Fruit fly (Drosophila melanogaster) whole organism, embryonic: ENCODE measurements around the gene CG4218.
A peak's percentile ranks its signal among the peaks of the same experiment; 100 is the strongest.

ENCODE experiments used
- Atf3 ChIP-seq: fragments of 200-800 bp; sonication (Bioruptor generic); optimal IDR thresholded peaks from 3 replicates; lab custom pipeline; 2016; ENCODE audit warnings: missing biosample characterization, missing genetic modification characterization
- Bdp1 ChIP-seq: fragments of 200-800 bp; sonication (Bioruptor generic); optimal IDR thresholded peaks from 3 replicates; lab custom pipeline; 2016; ENCODE audit warnings: missing biosample characterization, missing genetic modification characterization
- Blimp-1 ChIP-seq: fragments of 200-800 bp; sonication (Bioruptor generic); optimal IDR thresholded peaks from 3 replicates; lab custom pipeline; 2018; ENCODE audit warnings: missing biosample characterization, missing genetic modification characterization, mild to moderate bottlenecking, moderate library complexity, missing genetic modification reagents
- CG12104 ChIP-seq: fragments of 200-800 bp; sonication (Bioruptor generic); optimal IDR thresholded peaks from 3 replicates; lab custom pipeline; 2016; ENCODE audit warnings: missing biosample characterization, missing genetic modification characterization
- CG14667 ChIP-seq: fragments of 200-800 bp; sonication (Bioruptor generic); IDR thresholded peaks from 2 replicates; pipeline ENCODE4 v1.3.6; 2022; ENCODE audit warnings: missing biosample characterization, missing genetic modification characterization
- CG1603 ChIP-seq: fragments of 200-800 bp; sonication (Bioruptor generic); optimal IDR thresholded peaks from 2 replicates; lab custom pipeline; 2019; ENCODE audit warnings: missing biosample characterization, mild to moderate bottlenecking, missing genetic modification characterization, moderate library complexity
- CG18262 ChIP-seq: fragments of 200-800 bp; optimal IDR thresholded peaks from 3 replicates; lab custom pipeline; 2019; ENCODE audit warnings: missing biosample characterization, mild to moderate bottlenecking, missing genetic modification characterization, moderate library complexity
- CG18599 ChIP-seq: fragments of 200-800 bp; sonication (Bioruptor generic); optimal IDR thresholded peaks from 3 replicates; lab custom pipeline; 2017; ENCODE audit warnings: missing biosample characterization, missing genetic modification characterization, mild to moderate bottlenecking, moderate library complexity, missing genetic modification reagents
- CG18619 ChIP-seq: fragments of 200-800 bp; sonication (Bioruptor generic); optimal IDR thresholded peaks from 3 replicates; lab custom pipeline; 2017; ENCODE audit warnings: missing biosample characterization, mild to moderate bottlenecking, missing genetic modification characterization
- CG31224 ChIP-seq: fragments of 200-800 bp; sonication (Bioruptor generic); IDR thresholded peaks from 2 replicates; pipeline ENCODE4 v1.3.6; 2022; ENCODE audit warnings: missing biosample characterization, missing genetic modification characterization
- CG31388 ChIP-seq: fragments of 200-800 bp; sonication (Bioruptor generic); optimal IDR thresholded peaks from 2 replicates; lab custom pipeline; 2016; ENCODE audit warnings: missing biosample characterization, missing genetic modification characterization
- CG3163 ChIP-seq: fragments of 200-800 bp; sonication (Bioruptor generic); optimal IDR thresholded peaks from 3 replicates; lab custom pipeline; 2016; ENCODE audit warnings: missing biosample characterization, missing genetic modification characterization
- CG3726 ChIP-seq: fragments of 200-800 bp; sonication (Bioruptor generic); IDR thresholded peaks from 3 replicates; pipeline ENCODE4, ENCODE4 v1.3.6; 2022; ENCODE audit warnings: missing biosample characterization, missing genetic modification characterization
- CG4854 ChIP-seq: fragments of 200-800 bp; sonication (Bioruptor generic); optimal IDR thresholded peaks from 2 replicates; lab custom pipeline; 2016; ENCODE audit warnings: missing biosample characterization, missing genetic modification characterization, inconsistent platforms
- CG5180 ChIP-seq: fragments of 200-800 bp; sonication (Bioruptor generic); optimal IDR thresholded peaks from 3 replicates; lab custom pipeline; 2017; ENCODE audit warnings: missing biosample characterization, missing genetic modification characterization, mild to moderate bottlenecking, moderate library complexity, missing genetic modification reagents
- CG6813 ChIP-seq: fragments of 200-800 bp; sonication (Bioruptor generic); optimal IDR thresholded peaks from 2 replicates; lab custom pipeline; 2017; ENCODE audit warnings: missing biosample characterization, missing genetic modification characterization, mild to moderate bottlenecking, moderate library complexity, missing genetic modification reagents
- CG6854 ChIP-seq: fragments of 200-800 bp; sonication (Bioruptor generic); optimal IDR thresholded peaks from 3 replicates; lab custom pipeline; 2017; ENCODE audit warnings: missing biosample characterization, mild to moderate bottlenecking, missing genetic modification characterization
- CG7839 ChIP-seq: fragments of 200-800 bp; sonication (Bioruptor generic); optimal IDR thresholded peaks from 3 replicates; lab custom pipeline; 2018; ENCODE audit warnings: missing biosample characterization, mild to moderate bottlenecking, missing genetic modification characterization, moderate library complexity
- CG7987 ChIP-seq: fragments of 200-800 bp; sonication (Bioruptor generic); optimal IDR thresholded peaks from 2 replicates; lab custom pipeline; 2018; ENCODE audit warnings: missing biosample characterization, mild to moderate bottlenecking, missing genetic modification characterization, moderate library complexity
- CG8388 ChIP-seq: fragments of 200-800 bp; sonication (Bioruptor generic); optimal IDR thresholded peaks from 2 replicates; lab custom pipeline; 2019; ENCODE audit warnings: missing biosample characterization, mild to moderate bottlenecking, missing genetic modification characterization, moderate library complexity
- CG9215 ChIP-seq: fragments of 200-800 bp; sonication (Bioruptor generic); IDR thresholded peaks from 2 replicates; pipeline ENCODE4 v1.3.6; 2022; ENCODE audit warnings: missing biosample characterization, missing genetic modification characterization
- CG9817 ChIP-seq: fragments of 200-800 bp; sonication (Bioruptor generic); optimal IDR thresholded peaks from 2 replicates; lab custom pipeline; 2018; ENCODE audit warnings: missing biosample characterization, mild to moderate bottlenecking, missing genetic modification characterization, moderate library complexity
- Camta ChIP-seq: fragments of 200-800 bp; sonication (Bioruptor generic); optimal IDR thresholded peaks from 2 replicates; lab custom pipeline; 2016; ENCODE audit warnings: missing biosample characterization, missing genetic modification characterization
- Dbx ChIP-seq: fragments of 200-800 bp; sonication (Bioruptor generic); IDR thresholded peaks from 3 replicates; pipeline ENCODE4 v1.3.6; 2022; ENCODE audit warnings: missing biosample characterization, missing genetic modification characterization
- Dip3 ChIP-seq: fragments of 200-800 bp; sonication (Bioruptor generic); optimal IDR thresholded peaks from 3 replicates; lab custom pipeline; 2016; ENCODE audit warnings: missing biosample characterization, missing genetic modification characterization
- Doc2 ChIP-seq: fragments of 200-800 bp; sonication (Bioruptor generic); IDR thresholded peaks from 2 replicates; pipeline ENCODE4 v1.3.6; 2022; ENCODE audit warnings: missing biosample characterization, missing genetic modification characterization
- Eip74EF ChIP-seq, 2 experiments: fragments of 200-800 bp in 1 of 2; fragments of >200 bp in 1 of 2; sonication (Bioruptor generic) in 1 of 2; optimal IDR thresholded peaks; 2 replicates each; lab custom pipeline; 2017 to 2019; ENCODE audit warnings: missing biosample characterization in 2 of 2, missing genetic modification characterization in 2 of 2, mild to moderate bottlenecking in 1 of 2, moderate library complexity in 1 of 2
- Ets65A ChIP-seq: fragments of 200-800 bp; sonication (Bioruptor generic); peaks from one replicate; lab custom pipeline; 2016; ENCODE audit warnings: missing biosample characterization, missing genetic modification characterization
- MTF-1 ChIP-seq: fragments of 200-800 bp; sonication (Bioruptor generic); optimal IDR thresholded peaks from 2 replicates; lab custom pipeline; 2018; ENCODE audit warnings: missing biosample characterization, mild to moderate bottlenecking, missing genetic modification characterization, borderline replicate concordance
- Mrtf ChIP-seq: fragments of 200-800 bp; sonication (Bioruptor generic); IDR thresholded peaks from 3 replicates; pipeline ENCODE4 v1.3.6; 2022; ENCODE audit warnings: missing biosample characterization, missing genetic modification characterization
- Neu2 ChIP-seq: fragments of 200-800 bp; sonication (Bioruptor generic); optimal IDR thresholded peaks from 3 replicates; lab custom pipeline; 2016; ENCODE audit warnings: missing biosample characterization, missing genetic modification characterization, borderline replicate concordance
- Xrp1 ChIP-seq: fragments of 200-800 bp; sonication (Bioruptor generic); IDR thresholded peaks from 2 replicates; pipeline ENCODE4 v1.3.6; 2022; ENCODE audit warnings: missing biosample characterization, missing genetic modification characterization
- ab ChIP-seq: fragments of 200-800 bp; sonication (Bioruptor generic); optimal IDR thresholded peaks from 2 replicates; lab custom pipeline; 2016; ENCODE audit warnings: missing biosample characterization, missing genetic modification characterization
- aop ChIP-seq: fragments of 200-800 bp; sonication (Bioruptor generic); IDR thresholded peaks from 2 replicates; pipeline ENCODE4 v1.3.6; 2022; ENCODE audit warnings: missing biosample characterization, missing genetic modification characterization
- disco-r ChIP-seq: fragments of 200-800 bp; sonication (Bioruptor generic); optimal IDR thresholded peaks from 2 replicates; lab custom pipeline; 2016; ENCODE audit warnings: missing biosample characterization, missing genetic modification characterization
- dmrt11E ChIP-seq: fragments of 200-800 bp; sonication (Bioruptor generic); optimal IDR thresholded peaks from 3 replicates; lab custom pipeline; 2018; ENCODE audit warnings: missing biosample characterization, mild to moderate bottlenecking, missing genetic modification characterization, moderate library complexity
- esg ChIP-seq: fragments of 200-800 bp; sonication (Bioruptor generic); conservative IDR thresholded peaks from 2 replicates; pipeline ENCODE4 v1.3.6; 2022; ENCODE audit warnings: missing biosample characterization, missing genetic modification characterization
- gcm ChIP-seq: fragments of 200-800 bp; sonication (Bioruptor generic); optimal IDR thresholded peaks from 2 replicates; lab custom pipeline; 2019; ENCODE audit warnings: missing biosample characterization, mild to moderate bottlenecking, missing genetic modification characterization, moderate library complexity
- gem ChIP-seq: fragments of 200-800 bp; sonication (Bioruptor generic); optimal IDR thresholded peaks from 2 replicates; lab custom pipeline; 2019; ENCODE audit warnings: missing biosample characterization, mild to moderate bottlenecking, missing genetic modification characterization, moderate library complexity
- gsb-n ChIP-seq: fragments of 200-800 bp; sonication (Bioruptor generic); optimal IDR thresholded peaks from 3 replicates; lab custom pipeline; 2018; ENCODE audit warnings: missing biosample characterization, mild to moderate bottlenecking, missing genetic modification characterization
- her ChIP-seq: fragments of 200-800 bp; sonication (Bioruptor generic); optimal IDR thresholded peaks from 2 replicates; lab custom pipeline; 2016; ENCODE audit warnings: missing biosample characterization, missing genetic modification characterization
- insv ChIP-seq, 2 experiments: fragments of 200-800 bp; sonication (Bioruptor generic); optimal IDR thresholded peaks; 3 replicates each; lab custom pipeline; 2016 to 2018; ENCODE audit warnings: missing biosample characterization in 2 of 2, missing genetic modification characterization in 2 of 2
- kah ChIP-seq: fragments of 200-800 bp; sonication (Bioruptor generic); optimal IDR thresholded peaks from 2 replicates; lab custom pipeline; 2018; ENCODE audit warnings: missing biosample characterization, mild to moderate bottlenecking, missing genetic modification characterization
- kni ChIP-seq: fragments of 200-800 bp; sonication (Bioruptor generic); optimal IDR thresholded peaks from 3 replicates; lab custom pipeline; 2017; ENCODE audit warnings: mild to moderate bottlenecking, missing biosample characterization, missing genetic modification reagents, missing genetic modification characterization
- lola ChIP-seq, 3 experiments: fragments of >200 bp in 2 of 3; fragments of 200-800 bp in 1 of 3; sonication (Bioruptor generic) in 1 of 3; optimal IDR thresholded peaks; 2 replicates each; lab custom pipeline; 2017 to 2019; ENCODE audit warnings: missing biosample characterization in 3 of 3, missing genetic modification characterization in 3 of 3, mild to moderate bottlenecking in 1 of 3, moderate library complexity in 1 of 3
- onecut ChIP-seq: fragments of 200-800 bp; sonication (Bioruptor generic); IDR thresholded peaks from 2 replicates; pipeline ENCODE4 v1.3.6; 2022; ENCODE audit warnings: missing biosample characterization, missing genetic modification characterization
- pnt ChIP-seq: fragments of 200-800 bp; sonication (Bioruptor generic); optimal IDR thresholded peaks from 3 replicates; lab custom pipeline; 2016; ENCODE audit warnings: missing biosample characterization, missing genetic modification characterization
- sens ChIP-seq: fragments of 200-800 bp; sonication (Bioruptor generic); peaks from one replicate; lab custom pipeline; 2016; ENCODE audit warnings: missing biosample characterization, missing genetic modification characterization
- sim ChIP-seq: fragments of 200-800 bp; sonication (Bioruptor generic); IDR thresholded peaks from 2 replicates; pipeline ENCODE4 v1.3.6; 2022; ENCODE audit warnings: missing biosample characterization, missing genetic modification characterization
- z ChIP-seq: fragments of 200-800 bp; sonication (Bioruptor generic); IDR thresholded peaks from 3 replicates; pipeline ENCODE4 v1.3.6; 2022; ENCODE audit warnings: missing biosample characterization, missing genetic modification characterization

Gene CG4218

dm6 chr2L:14545319-14545740, 3.6 kb downstream of the CG4218 start (continued):
- TF ChIP-seq CG7987 (GFP tag; lab: Kevin White, UChicago) (peak; percentile 66), gem (tag; lab: Kevin White, UChicago) (peak; percentile 57), CG3163 (GFP tag; lab: Kevin White, UChicago) (peak; percentile 38), CG31224 (GFP tag; lab: Robert Waterston, UW) (peak; percentile 31; the same call in 1 of the 2 replicates), pnt (GFP tag; lab: Kevin White, UChicago) (peak; percentile 57), sim (peak; percentile 12; the same call in 1 of the 2 replicates), CG9817 (tag; lab: Kevin White, UChicago) (no peak), Neu2 (GFP tag; lab: Kevin White, UChicago) (no peak), CG7839 (tag; lab: Kevin White, UChicago) (peak; percentile 18), CG18262 (tag; lab: Kevin White, UChicago) (peak; percentile 54), Mrtf (GFP tag; lab: Robert Waterston, UW) (no peak), CG4854 (peak; percentile 34), onecut (GFP tag; lab: Robert Waterston, UW) (peak; percentile 72), Camta (GFP tag; lab: Kevin White, UChicago) (peak; percentile 20), MTF-1 (GFP tag; lab: Kevin White, UChicago) (peak; percentile 66), CG12104 (GFP tag; lab: Kevin White, UChicago) (peak; percentile 55), ab (GFP tag; lab: Kevin White, UChicago) (no peak), Dbx (GFP tag; lab: Robert Waterston, UW) (0 out of 3 replicates have a peak, but pooled peaks have one; percentile 9), CG18619 (GFP tag; lab: Kevin White, UChicago) (peak; percentile 49), Atf3 (peak; percentile 46), Eip74EF (GFP tag; optimal IDR thresholded peaks at IDR 0.05; lab: Kevin White, UChicago) (peak in 1 of 2 experiments; percentile 12), kah (no peak), CG5180 (GFP tag; lab: Kevin White, UChicago) (peak; percentile 43), esg (GFP tag; lab: Robert Waterston, UW) (no peak), CG14667 (no peak), CG31388 (no peak), Dip3 (GFP tag; lab: Kevin White, UChicago) (no peak), disco-r (GFP tag; lab: Kevin White, UChicago) (peak; percentile 11), CG3726 (no peak), Bdp1 (GFP tag; lab: Kevin White, UChicago) (peak; percentile 64), CG18599 (GFP tag; lab: Kevin White, UChicago) (peak; percentile 10), dmrt11E (tag; lab: Kevin White, UChicago) (peak; percentile 85), lola (GFP tag; optimal IDR thresholded peaks at IDR 0.05; lab: Kevin White, UChicago) (peak in 1 of 3 experiments; percentile 71), insv (GFP tag; optimal IDR thresholded peaks at IDR 0.05; lab: Kevin White, UChicago) (peak in 1 of 2 experiments; percentile 36), Blimp-1 (peak; percentile 46), sens (GFP tag; lab: Kevin White, UChicago) (peak; percentile 88), z (GFP tag; lab: Robert Waterston, UW) (no peak), gsb-n (tag; lab: Kevin White, UChicago) (peak; percentile 67), aop (GFP tag; lab: Robert Waterston, UW) (no peak), Xrp1 (GFP tag; lab: Robert Waterston, UW) (peak; percentile 86), CG6813 (GFP tag; lab: Kevin White, UChicago) (peak; percentile 85), CG8388 (peak; percentile 32), her (peak; percentile 37), CG9215 (no peak), CG6854 (GFP tag; lab: Kevin White, UChicago) (no peak), CG1603 (tag; lab: Kevin White, UChicago) (peak; percentile 63), gcm (GFP tag; lab: Kevin White, UChicago) (peak; percentile 37), Doc2 (GFP tag; lab: Robert Waterston, UW) (no peak), kni (GFP tag; lab: Kevin White, UChicago) (peak; percentile 88), Ets65A (GFP tag; lab: Kevin White, UChicago) (peak; percentile 27)
